Fruit fly (Drosophila melanogaster) whole organism, wandering third instar larva: ENCODE results near the gene CG33689.
A peak's percentile ranks its signal among the peaks of the same experiment; 100 is the strongest.

ENCODE experiments used
- Abd-B ChIP-seq: fragments of >200 bp; optimal IDR thresholded peaks from 2 replicates; lab custom pipeline; 2017; ENCODE audit warnings: missing biosample characterization, missing genetic modification characterization
- CG32264 ChIP-seq: fragments of 200-800 bp; sonication (Bioruptor generic); optimal IDR thresholded peaks from 2 replicates; lab custom pipeline; 2016; ENCODE audit warnings: missing biosample characterization, missing genetic modification characterization
- CG9705 ChIP-seq: fragments of 200-800 bp; sonication (Bioruptor generic); optimal IDR thresholded peaks from 2 replicates; lab custom pipeline; 2018; ENCODE audit warnings: missing biosample characterization, mild to moderate bottlenecking, missing genetic modification characterization
- CrebA ChIP-seq: fragments of 200-800 bp; sonication (Bioruptor generic); optimal IDR thresholded peaks from 2 replicates; lab custom pipeline; 2016; ENCODE audit warnings: missing biosample characterization, mild to moderate bottlenecking, missing genetic modification characterization, borderline replicate concordance
- Dfd ChIP-seq: fragments of >200 bp; optimal IDR thresholded peaks from 2 replicates; lab custom pipeline; 2017; ENCODE audit warnings: missing biosample characterization, missing genetic modification characterization
- Dif ChIP-seq: fragments of 200-275, 200-300 bp; sonication (Bioruptor generic); optimal IDR thresholded peaks from 2 replicates; lab custom pipeline; 2018; ENCODE audit warnings: missing biosample characterization, missing genetic modification characterization; ENCODE audit not compliant: partially characterized antibody
- GATAd ChIP-seq: sonication (Bioruptor generic); optimal IDR thresholded peaks from 2 replicates; lab custom pipeline; 2016; ENCODE audit warnings: missing biosample characterization, missing genetic modification characterization
- HLH106 ChIP-seq: fragments of 200-800 bp; optimal IDR thresholded peaks from 3 replicates; lab custom pipeline; 2019; ENCODE audit warnings: missing biosample characterization, mild to moderate bottlenecking, missing genetic modification characterization, moderate library complexity
- Hnf4 ChIP-seq: fragments of 200-800 bp; sonication (Bioruptor generic); optimal IDR thresholded peaks from 2 replicates; lab custom pipeline; 2016; ENCODE audit warnings: missing biosample characterization, mild to moderate bottlenecking, missing genetic modification characterization
- Hr78 ChIP-seq: fragments of >200 bp; optimal IDR thresholded peaks from 2 replicates; lab custom pipeline; 2017; ENCODE audit warnings: missing biosample characterization, missing genetic modification characterization
- Hr83 ChIP-seq: fragments of 200-300 bp; sonication (Bioruptor generic); optimal IDR thresholded peaks from 2 replicates; lab custom pipeline; 2016; ENCODE audit warnings: missing biosample characterization, mild to moderate bottlenecking, missing genetic modification characterization, moderate library complexity; ENCODE audit not compliant: poor library complexity, severe bottlenecking
- Jra ChIP-seq: sonication (Bioruptor generic); optimal IDR thresholded peaks from 2 replicates; lab custom pipeline; 2016; ENCODE audit warnings: missing biosample characterization, missing genetic modification characterization
- Mio ChIP-seq: sonication (Bioruptor generic); optimal IDR thresholded peaks from 2 replicates; lab custom pipeline; 2016; ENCODE audit warnings: missing biosample characterization, missing genetic modification characterization
- Myc ChIP-seq: fragments of >200 bp; optimal IDR thresholded peaks from 2 replicates; lab custom pipeline; 2017
- N ChIP-seq: fragments of >200 bp; optimal IDR thresholded peaks from 2 replicates; lab custom pipeline; 2018; ENCODE audit warnings: missing biosample characterization, missing external identifiers, missing genetic modification characterization
- OdsH ChIP-seq: fragments of 200-800 bp; sonication (Bioruptor generic); optimal IDR thresholded peaks from 2 replicates; lab custom pipeline; 2016; ENCODE audit warnings: missing biosample characterization, mild to moderate bottlenecking, missing genetic modification characterization
- Rel ChIP-seq, 2 experiments: fragments of 200-800 bp; sonication (Bioruptor generic) in 1 of 2; optimal IDR thresholded peaks; 2 replicates in 1 of 2; 3 replicates in 1 of 2; lab custom pipeline; 2016 to 2019; ENCODE audit warnings: mild to moderate bottlenecking in 2 of 2, missing biosample characterization in 2 of 2, missing genetic modification characterization in 2 of 2, moderate library complexity in 1 of 2
- Sp1 ChIP-seq: fragments of 200-800 bp; sonication (Bioruptor generic); optimal IDR thresholded peaks from 3 replicates; lab custom pipeline; 2019; ENCODE audit warnings: missing biosample characterization, mild to moderate bottlenecking, missing genetic modification characterization, moderate library complexity
- Vsx2 ChIP-seq: fragments of 200-300, 225-300 bp; sonication (Bioruptor generic); optimal IDR thresholded peaks from 2 replicates; lab custom pipeline; 2018; ENCODE audit warnings: missing biosample characterization, missing genetic modification characterization; ENCODE audit not compliant: partially characterized antibody
- br ChIP-seq: fragments of 200-800 bp; sonication (Bioruptor generic); optimal IDR thresholded peaks from 2 replicates; lab custom pipeline; 2016; ENCODE audit warnings: missing biosample characterization, missing genetic modification characterization
- brk ChIP-seq: fragments of 200-800 bp; sonication (Bioruptor generic); optimal IDR thresholded peaks from 2 replicates; lab custom pipeline; 2016; ENCODE audit warnings: missing biosample characterization, mild to moderate bottlenecking, missing genetic modification characterization
- dl ChIP-seq, 2 experiments: fragments of 175-275, 200-275 bp in 1 of 2; fragments of 200-275 bp in 1 of 2; sonication (Bioruptor generic); optimal IDR thresholded peaks; lab custom pipeline; 2018; ENCODE audit warnings: mild to moderate bottlenecking in 2 of 2, missing biosample characterization in 2 of 2, missing genetic modification characterization in 2 of 2, moderate library complexity in 2 of 2; ENCODE audit not compliant: partially characterized antibody in 2 of 2, insufficient read depth in 1 of 2
- dmrt93B ChIP-seq: fragments of 200-800 bp; sonication (Bioruptor generic); optimal IDR thresholded peaks from 2 replicates; lab custom pipeline; 2018; ENCODE audit warnings: missing biosample characterization, mild to moderate bottlenecking, missing genetic modification characterization
- dsf ChIP-seq: sonication (Bioruptor generic); optimal IDR thresholded peaks from 2 replicates; lab custom pipeline; 2016; ENCODE audit warnings: missing biosample characterization, missing genetic modification characterization, borderline replicate concordance
- ey ChIP-seq: fragments of 200-800 bp; sonication (Bioruptor generic); optimal IDR thresholded peaks from 2 replicates; lab custom pipeline; 2016; ENCODE audit warnings: missing biosample characterization, missing genetic modification characterization
- foxo ChIP-seq, 2 experiments: fragments of 200-800 bp; sonication (Bioruptor generic); optimal IDR thresholded peaks; 2 replicates in 1 of 2; 3 replicates in 1 of 2; lab custom pipeline; 2016 to 2017; ENCODE audit warnings: missing biosample characterization in 2 of 2, missing genetic modification characterization in 2 of 2
- fru ChIP-seq: fragments of 200-800 bp; sonication (Bioruptor generic); optimal IDR thresholded peaks from 3 replicates; lab custom pipeline; 2016; ENCODE audit warnings: missing biosample characterization, mild to moderate bottlenecking, missing genetic modification characterization
- h ChIP-seq: fragments of 200-800 bp; sonication (Bioruptor generic); optimal IDR thresholded peaks from 3 replicates; lab custom pipeline; 2016; ENCODE audit warnings: missing biosample characterization, mild to moderate bottlenecking, missing genetic modification characterization
- jim ChIP-seq: fragments of 175-275, 200-325 bp; sonication (Bioruptor generic); optimal IDR thresholded peaks from 2 replicates; lab custom pipeline; 2016; ENCODE audit warnings: missing biosample characterization, mild to moderate bottlenecking, missing genetic modification characterization
- lola ChIP-seq: fragments of >200 bp; optimal IDR thresholded peaks from 2 replicates; lab custom pipeline; 2017; ENCODE audit warnings: missing biosample characterization, missing genetic modification characterization
- pan ChIP-seq: fragments of >200 bp; optimal IDR thresholded peaks from 2 replicates; lab custom pipeline; 2017
- psq ChIP-seq: fragments of 200-800 bp; sonication (Bioruptor generic); optimal IDR thresholded peaks from 3 replicates; lab custom pipeline; 2017; ENCODE audit warnings: missing biosample characterization, mild to moderate bottlenecking, missing genetic modification characterization, moderate library complexity
- rgr ChIP-seq: fragments of 200-800 bp; sonication (Bioruptor generic); optimal IDR thresholded peaks from 3 replicates; lab custom pipeline; 2016; ENCODE audit warnings: missing biosample characterization, mild to moderate bottlenecking, missing genetic modification characterization
- sage ChIP-seq: fragments of 200-800 bp; sonication (Bioruptor generic); optimal IDR thresholded peaks from 2 replicates; lab custom pipeline; 2016; ENCODE audit warnings: missing biosample characterization, mild to moderate bottlenecking, missing genetic modification characterization
- sv ChIP-seq: fragments of 200-800 bp; sonication (Bioruptor generic); optimal IDR thresholded peaks from 3 replicates; lab custom pipeline; 2016; ENCODE audit warnings: missing biosample characterization, missing genetic modification characterization
- tai ChIP-seq: sonication (Bioruptor generic); optimal IDR thresholded peaks from 2 replicates; lab custom pipeline; 2016; ENCODE audit warnings: missing biosample characterization, missing genetic modification characterization
- usp ChIP-seq: fragments of >200 bp; optimal IDR thresholded peaks from 2 replicates; lab custom pipeline; 2017; ENCODE audit warnings: missing biosample characterization, missing genetic modification characterization
- woc ChIP-seq: sonication (Bioruptor generic); optimal IDR thresholded peaks from 2 replicates; lab custom pipeline; 2016; ENCODE audit warnings: missing biosample characterization, mild to moderate bottlenecking, missing genetic modification characterization

CG33689 gene

DNA sequence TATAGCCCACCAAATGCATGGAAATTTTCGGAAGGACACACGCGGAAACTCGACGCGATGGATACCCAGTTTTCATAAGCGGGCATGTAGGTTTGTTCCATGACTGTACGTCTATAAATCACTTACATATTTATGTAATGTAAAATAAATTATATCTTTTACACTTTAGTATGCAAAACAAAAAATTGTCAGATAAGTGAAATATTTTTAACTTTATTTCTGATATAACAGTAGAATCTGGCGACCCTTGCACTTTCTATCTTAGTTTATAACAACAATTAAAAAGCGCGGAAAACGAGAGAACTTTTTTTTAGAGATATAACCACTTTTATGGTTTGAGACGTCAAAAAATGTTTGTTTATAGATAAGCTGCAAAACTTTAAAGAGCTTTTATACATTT is 22.3 kb upstream of the CG33689 start:
- TF ChIP-seq rgr (no peak), dl (GFP tag; optimal IDR thresholded peaks at IDR 0.05; lab: Kevin White, UChicago; ENCODE audit: insufficient read depth in 1 of 2, partially characterized antibody in 2 of 2) (no peak), Abd-B (no peak), OdsH (GFP tag; lab: Kevin White, UChicago) (no peak), jim (GFP tag; lab: Kevin White, UChicago) (no peak), Sp1 (GFP tag; lab: Kevin White, UChicago) (no peak), Mio (GFP tag; lab: Kevin White, UChicago) (no peak), Hr78 (no peak), Jra (no peak)

dm6 chr3L:16178433-16178832 is 21.6 kb upstream of the CG33689 start:
- TF ChIP-seq lola: no peak
- peak; percentile 31 for TF ChIP-seq Rel (GFP tag; optimal IDR thresholded peaks at IDR 0.05; lab: Kevin White, UChicago)
- TF ChIP-seq Rel (tag; optimal IDR thresholded peaks at IDR 0.05; lab: Kevin White, UChicago): peak; percentile 13
- no peak for TF ChIP-seq foxo (GFP tag; optimal IDR thresholded peaks at IDR 0.05; lab: Kevin White, UChicago)
- TF ChIP-seq Sp1 (GFP tag; lab: Kevin White, UChicago): no peak
- no peak for TF ChIP-seq rgr
- TF ChIP-seq Jra: no peak
- peak; percentile 78 for TF ChIP-seq Hr83
- TF ChIP-seq Hr78: no peak
- no peak for TF ChIP-seq psq (GFP tag; lab: Kevin White, UChicago)
- TF ChIP-seq woc (GFP tag; lab: Kevin White, UChicago): peak; percentile 79
- TF ChIP-seq CG9705: no peak
- no peak for TF ChIP-seq dmrt93B (GFP tag; lab: Kevin White, UChicago)
- TF ChIP-seq brk (GFP tag; lab: Kevin White, UChicago): no peak
- no peak for TF ChIP-seq CrebA (GFP tag; lab: Kevin White, UChicago)
- TF ChIP-seq usp (GFP tag; lab: Kevin White, UChicago): no peak
- TF ChIP-seq GATAd: no peak
- no peak for TF ChIP-seq Hnf4
- no peak for TF ChIP-seq Mio (GFP tag; lab: Kevin White, UChicago)
- TF ChIP-seq Vsx2: peak; percentile 31
- no peak for TF ChIP-seq sage (GFP tag; lab: Kevin White, UChicago)
- TF ChIP-seq dsf (GFP tag; lab: Kevin White, UChicago): no peak
- TF ChIP-seq dl (GFP tag; optimal IDR thresholded peaks at IDR 0.05; lab: Kevin White, UChicago; ENCODE audit: insufficient read depth in 1 of 2, partially characterized antibody in 2 of 2): peak in 1 of 2 experiments; percentile 35
- TF ChIP-seq Dif (GFP tag; lab: Kevin White, UChicago): peak; percentile 10
- TF ChIP-seq Dfd (GFP tag; lab: Kevin White, UChicago): no peak
- no peak for TF ChIP-seq fru
- TF ChIP-seq pan: no peak
- TF ChIP-seq, all 38 proteins: peak for 6

DNA sequence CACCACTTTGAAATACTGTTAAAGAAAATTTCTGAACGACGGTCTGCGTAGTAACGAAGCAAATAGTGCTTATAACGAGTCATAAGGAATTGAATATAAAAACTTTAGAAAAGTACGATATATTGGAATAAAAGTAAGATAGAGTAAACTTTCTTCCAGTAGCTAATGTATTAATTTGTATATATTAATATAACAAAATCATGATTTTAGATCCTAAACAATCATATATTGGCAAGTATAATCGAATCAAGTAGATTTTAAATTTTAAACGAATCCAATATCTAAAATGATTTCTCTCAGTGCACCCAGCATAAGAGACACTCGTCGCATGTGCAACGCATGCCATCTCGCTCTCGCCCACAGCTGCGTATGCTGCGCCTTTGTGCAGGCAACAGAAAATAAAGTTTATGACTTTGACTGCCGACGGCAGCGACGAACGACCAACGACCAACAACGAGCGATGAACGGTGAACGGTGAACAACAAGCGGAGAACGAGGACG is 18.6 kb upstream of the CG33689 start:
- TF ChIP-seq lola: no peak
- TF ChIP-seq usp (GFP tag; lab: Kevin White, UChicago): no peak
- TF ChIP-seq Hr83: peak; percentile 44
- TF ChIP-seq Rel (GFP tag; optimal IDR thresholded peaks at IDR 0.05; lab: Kevin White, UChicago): no peak
- TF ChIP-seq Rel (tag; optimal IDR thresholded peaks at IDR 0.05; lab: Kevin White, UChicago): no peak
- peak in 1 of 2 experiments; percentile 63 for TF ChIP-seq foxo (GFP tag; optimal IDR thresholded peaks at IDR 0.05; lab: Kevin White, UChicago)
- TF ChIP-seq br (GFP tag; lab: Kevin White, UChicago): peak; percentile 18
- no peak for TF ChIP-seq ey (GFP tag; lab: Kevin White, UChicago)
- TF ChIP-seq HLH106: peak; percentile 39
- TF ChIP-seq CG9705: no peak
- TF ChIP-seq Hr78: no peak
- TF ChIP-seq dl (GFP tag; optimal IDR thresholded peaks at IDR 0.05; lab: Kevin White, UChicago; ENCODE audit: insufficient read depth in 1 of 2, partially characterized antibody in 2 of 2): no peak
- peak; percentile 65 for TF ChIP-seq Dif (GFP tag; lab: Kevin White, UChicago)
- no peak for TF ChIP-seq brk (GFP tag; lab: Kevin White, UChicago)
- TF ChIP-seq Dfd (GFP tag; lab: Kevin White, UChicago): no peak
- no peak for TF ChIP-seq jim (GFP tag; lab: Kevin White, UChicago)
- TF ChIP-seq GATAd: no peak
- TF ChIP-seq OdsH (GFP tag; lab: Kevin White, UChicago): peak; percentile 40
- TF ChIP-seq Mio (GFP tag; lab: Kevin White, UChicago): no peak
- TF ChIP-seq woc (GFP tag; lab: Kevin White, UChicago): peak; percentile 58
- TF ChIP-seq Hnf4: no peak
- TF ChIP-seq dsf (GFP tag; lab: Kevin White, UChicago): no peak
- peak; percentile 79 for TF ChIP-seq h
- no peak for TF ChIP-seq Abd-B
- no peak for TF ChIP-seq pan
- TF ChIP-seq dmrt93B (GFP tag; lab: Kevin White, UChicago): peak; percentile 63
- peak; percentile 68 for TF ChIP-seq psq (GFP tag; lab: Kevin White, UChicago)
- TF ChIP-seq fru: peak; percentile 29
- no peak for TF ChIP-seq CrebA (GFP tag; lab: Kevin White, UChicago)
- no peak for TF ChIP-seq sv (GFP tag; lab: Kevin White, UChicago)
- peak; percentile 45 for TF ChIP-seq Vsx2
- no peak for TF ChIP-seq Jra
- peak; percentile 80 for TF ChIP-seq Sp1 (GFP tag; lab: Kevin White, UChicago)
- no peak for TF ChIP-seq Myc
- no peak for TF ChIP-seq CG32264 (GFP tag; lab: Kevin White, UChicago)
- TF ChIP-seq tai: no peak
- TF ChIP-seq rgr: peak; percentile 61
- TF ChIP-seq sage (GFP tag; lab: Kevin White, UChicago): no peak
- TF ChIP-seq N (GFP tag; lab: Kevin White, UChicago): no peak
- TF ChIP-seq, all 38 proteins: peak for 14
